Fruit fly (Drosophila melanogaster) whole organism, embryonic: ENCODE data around the gene uncNacbeta.

ENCODE experiments used
- B-H1 ChIP-seq: fragments of 200-800 bp; sonication (Bioruptor generic); IDR thresholded peaks from 3 replicates; pipeline ENCODE4 v1.3.6; 2022; ENCODE audit warnings: missing biosample characterization, missing genetic modification characterization
- CG10565 ChIP-seq: fragments of 200-800 bp; sonication (Bioruptor generic); optimal IDR thresholded peaks from 3 replicates; lab custom pipeline; 2016; ENCODE audit warnings: missing biosample characterization, mild to moderate bottlenecking, missing genetic modification characterization
- CG12744 ChIP-seq: fragments of 200-800 bp; sonication (Bioruptor generic); optimal IDR thresholded peaks from 2 replicates; lab custom pipeline; 2016; ENCODE audit warnings: missing biosample characterization, missing genetic modification characterization
- CG14710 ChIP-seq: fragments of 200-800 bp; sonication (Bioruptor generic); optimal IDR thresholded peaks from 3 replicates; lab custom pipeline; 2019; ENCODE audit warnings: missing biosample characterization, mild to moderate bottlenecking, missing genetic modification characterization, moderate library complexity
- CG1603 ChIP-seq: fragments of 200-800 bp; sonication (Bioruptor generic); optimal IDR thresholded peaks from 2 replicates; lab custom pipeline; 2019; ENCODE audit warnings: missing biosample characterization, mild to moderate bottlenecking, missing genetic modification characterization, moderate library complexity
- CG18599 ChIP-seq: fragments of 200-800 bp; sonication (Bioruptor generic); optimal IDR thresholded peaks from 3 replicates; lab custom pipeline; 2017; ENCODE audit warnings: missing biosample characterization, missing genetic modification characterization, mild to moderate bottlenecking, moderate library complexity, missing genetic modification reagents
- CG2120 ChIP-seq: fragments of 200-800 bp; sonication (Bioruptor generic); optimal IDR thresholded peaks from 3 replicates; lab custom pipeline; 2016; ENCODE audit warnings: missing biosample characterization, missing genetic modification characterization
- CG30020 ChIP-seq: fragments of 200-800 bp; optimal IDR thresholded peaks from 2 replicates; lab custom pipeline; 2019; ENCODE audit warnings: missing biosample characterization, mild to moderate bottlenecking, missing genetic modification characterization, moderate library complexity
- CG31441 ChIP-seq: fragments of 200-800 bp; sonication (Bioruptor generic); IDR thresholded peaks from 2 replicates; pipeline ENCODE4 v1.3.6; 2022; ENCODE audit warnings: missing biosample characterization, missing genetic modification characterization
- CG3838 ChIP-seq: fragments of 200-800 bp; sonication (Bioruptor generic); optimal IDR thresholded peaks from 3 replicates; lab custom pipeline; 2016; ENCODE audit warnings: missing biosample characterization, missing genetic modification characterization
- CG42726 ChIP-seq: fragments of 200-800 bp; sonication (Bioruptor generic); IDR thresholded peaks from 2 replicates; pipeline ENCODE4 v1.3.6; 2022; ENCODE audit warnings: missing biosample characterization, missing genetic modification characterization; ENCODE audit not compliant: partially characterized antibody
- CG5245 ChIP-seq: fragments of 200-800 bp; sonication (Bioruptor generic); optimal IDR thresholded peaks from 3 replicates; lab custom pipeline; 2016; ENCODE audit warnings: missing biosample characterization, missing genetic modification characterization
- CG6854 ChIP-seq: fragments of 200-800 bp; sonication (Bioruptor generic); optimal IDR thresholded peaks from 3 replicates; lab custom pipeline; 2017; ENCODE audit warnings: missing biosample characterization, mild to moderate bottlenecking, missing genetic modification characterization
- CoRest ChIP-seq: fragments of 200-800 bp; sonication (Bioruptor generic); optimal IDR thresholded peaks from 3 replicates; lab custom pipeline; 2018; ENCODE audit warnings: missing biosample characterization, mild to moderate bottlenecking, missing genetic modification characterization, moderate library complexity
- D ChIP-seq, 2 experiments: fragments of 200-800 bp in 1 of 2; fragments of >200 bp in 1 of 2; sonication (Bioruptor generic) in 1 of 2; optimal IDR thresholded peaks; 2 replicates in 1 of 2; 3 replicates in 1 of 2; lab custom pipeline; 2017; ENCODE audit warnings: mild to moderate bottlenecking in 1 of 2, missing biosample characterization in 1 of 2, missing genetic modification characterization in 1 of 2, missing genetic modification reagents in 1 of 2
- E2f1 ChIP-seq: fragments of 200-800 bp; sonication (Bioruptor generic); IDR thresholded peaks from 2 replicates; pipeline ENCODE4 v1.3.6; 2022; ENCODE audit warnings: missing biosample characterization, missing genetic modification characterization
- Gsc ChIP-seq: fragments of 200-800 bp; sonication (Bioruptor generic); IDR thresholded peaks from 2 replicates; pipeline ENCODE4 v1.3.6; 2022; ENCODE audit warnings: missing biosample characterization, missing genetic modification characterization
- Gug ChIP-seq: fragments of 200-800 bp; sonication (Bioruptor generic); IDR thresholded peaks from 4 replicates; pipeline ENCODE4 v1.3.6; 2022; ENCODE audit warnings: missing biosample characterization, missing genetic modification characterization
- HHEX ChIP-seq: fragments of 200-800 bp; sonication (Bioruptor generic); optimal IDR thresholded peaks from 3 replicates; lab custom pipeline; 2017; ENCODE audit warnings: missing biosample characterization, mild to moderate bottlenecking, missing genetic modification characterization, missing genetic modification reagents
- HmgD ChIP-seq: fragments of 200-800 bp; sonication (Bioruptor generic); optimal IDR thresholded peaks from 3 replicates; lab custom pipeline; 2016; ENCODE audit warnings: missing biosample characterization, missing genetic modification characterization
- MESR4 ChIP-seq: fragments of 200-800 bp; sonication (Bioruptor generic); optimal IDR thresholded peaks from 2 replicates; lab custom pipeline; 2018; ENCODE audit warnings: missing biosample characterization, mild to moderate bottlenecking, missing genetic modification characterization, moderate library complexity
- Max ChIP-seq: fragments of 200-800 bp; sonication (Bioruptor generic); optimal IDR thresholded peaks from 2 replicates; lab custom pipeline; 2016; ENCODE audit warnings: missing biosample characterization, mild to moderate bottlenecking, missing genetic modification characterization
- Myb ChIP-seq: fragments of 200-800 bp; sonication (Bioruptor generic); optimal IDR thresholded peaks from 2 replicates; lab custom pipeline; 2016; ENCODE audit warnings: missing biosample characterization, missing genetic modification characterization
- Nf-YA ChIP-seq: fragments of 200-800 bp; sonication (Bioruptor generic); IDR thresholded peaks from 2 replicates; pipeline ENCODE4 v1.3.6; 2022; ENCODE audit warnings: missing biosample characterization, missing genetic modification characterization
- Oli ChIP-seq: fragments of 200-800 bp; sonication (Bioruptor generic); optimal IDR thresholded peaks from 2 replicates; lab custom pipeline; 2018; ENCODE audit warnings: missing biosample characterization, mild to moderate bottlenecking, missing genetic modification characterization, moderate library complexity
- Opbp ChIP-seq: fragments of 200-800 bp; sonication (Bioruptor generic); IDR thresholded peaks from 3 replicates; pipeline ENCODE4 v1.3.6; 2022; ENCODE audit warnings: missing biosample characterization, missing genetic modification characterization; ENCODE audit not compliant: partially characterized antibody
- Scr ChIP-seq: fragments of 200-800 bp; sonication (Bioruptor generic); IDR thresholded peaks from 2 replicates; pipeline ENCODE4 v1.3.6; 2022; ENCODE audit warnings: missing biosample characterization, missing genetic modification characterization; ENCODE audit not compliant: partially characterized antibody
- Sry-δ ChIP-seq: fragments of 200-800 bp; sonication (Bioruptor generic); optimal IDR thresholded peaks from 2 replicates; lab custom pipeline; 2016; ENCODE audit warnings: missing biosample characterization, missing genetic modification characterization
- crol ChIP-seq: fragments of 200-800 bp; sonication (Bioruptor generic); IDR thresholded peaks from 2 replicates; pipeline ENCODE4 v1.3.6; 2022; ENCODE audit warnings: missing biosample characterization, missing genetic modification characterization
- dimm ChIP-seq: fragments of 200-800 bp; sonication (Bioruptor generic); IDR thresholded peaks from 2 replicates; pipeline ENCODE4 v1.3.6; 2022; ENCODE audit warnings: missing biosample characterization, missing genetic modification characterization
- fd102C ChIP-seq: fragments of 200-800 bp; sonication (Bioruptor generic); optimal IDR thresholded peaks from 2 replicates; lab custom pipeline; 2018; ENCODE audit warnings: missing biosample characterization, mild to moderate bottlenecking, missing genetic modification characterization, moderate library complexity
- fd3F ChIP-seq: fragments of 200-800 bp; sonication (Bioruptor generic); optimal IDR thresholded peaks from 2 replicates; lab custom pipeline; 2018; ENCODE audit warnings: missing biosample characterization, mild to moderate bottlenecking, missing genetic modification characterization, moderate library complexity
- gfzf ChIP-seq: fragments of 200-800 bp; sonication (Bioruptor generic); optimal IDR thresholded peaks from 2 replicates; lab custom pipeline; 2016; ENCODE audit warnings: missing biosample characterization, mild to moderate bottlenecking, missing genetic modification characterization, moderate library complexity
- grn ChIP-seq: fragments of 200-800 bp; sonication (Bioruptor generic); optimal IDR thresholded peaks from 3 replicates; lab custom pipeline; 2017; ENCODE audit warnings: missing biosample characterization, missing genetic modification characterization
- gro ChIP-seq: fragments of 200-800 bp; sonication (Bioruptor generic); optimal IDR thresholded peaks from 2 replicates; lab custom pipeline; 2016; ENCODE audit warnings: missing biosample characterization, missing genetic modification characterization
- inv ChIP-seq: fragments of 200-800 bp; sonication (Bioruptor generic); IDR thresholded peaks from 2 replicates; pipeline ENCODE4 v1.3.6; 2022; ENCODE audit warnings: missing biosample characterization, missing genetic modification characterization; ENCODE audit not compliant: partially characterized antibody
- oc ChIP-seq: fragments of 200-800 bp; sonication (Bioruptor generic); optimal IDR thresholded peaks from 2 replicates; lab custom pipeline; 2018; ENCODE audit warnings: missing biosample characterization, mild to moderate bottlenecking, missing genetic modification characterization, moderate library complexity
- pzg ChIP-seq: fragments of 200-800 bp; sonication (Bioruptor generic); optimal IDR thresholded peaks from 3 replicates; lab custom pipeline; 2018; ENCODE audit warnings: missing biosample characterization, mild to moderate bottlenecking, missing genetic modification characterization, moderate library complexity
- ranshi ChIP-seq: fragments of 200-800 bp; sonication (Bioruptor generic); IDR thresholded peaks from 2 replicates; pipeline ENCODE4 v1.3.6; 2022; ENCODE audit warnings: missing biosample characterization, missing genetic modification characterization
- row ChIP-seq: fragments of 200-800 bp; sonication (Bioruptor generic); IDR thresholded peaks from 3 replicates; pipeline ENCODE4 v1.3.6; 2022; ENCODE audit warnings: missing biosample characterization, missing genetic modification characterization
- sna ChIP-seq: fragments of 200-800 bp; sonication (Bioruptor generic); IDR thresholded peaks from 2 replicates; pipeline ENCODE4 v1.3.6; 2022; ENCODE audit warnings: missing biosample characterization, missing genetic modification characterization; ENCODE audit not compliant: partially characterized antibody
- tna ChIP-seq: fragments of 200-800 bp; sonication (Bioruptor generic); IDR thresholded peaks from 2 replicates; pipeline ENCODE4 v1.3.6; 2022; ENCODE audit warnings: missing biosample characterization, missing genetic modification characterization; ENCODE audit not compliant: partially characterized antibody
- unc-4 ChIP-seq: fragments of 200-800 bp; sonication (Bioruptor generic); IDR thresholded peaks from 2 replicates; pipeline ENCODE4 v1.3.6; 2022; ENCODE audit warnings: missing biosample characterization, missing genetic modification characterization; ENCODE audit not compliant: partially characterized antibody
- z ChIP-seq: fragments of 200-800 bp; sonication (Bioruptor generic); IDR thresholded peaks from 3 replicates; pipeline ENCODE4 v1.3.6; 2022; ENCODE audit warnings: missing biosample characterization, missing genetic modification characterization

Gene uncNacbeta

dm6 chr2L:544444-545179, 19.0 kb downstream of the uncNacbeta start, which contains the start of the genes Spp and nAChRbeta3 (continued):
- TF ChIP-seq Opbp (GFP tag; lab: Robert Waterston, UW) (peak; percentile 62; the same call in 1 of the 3 replicates), CG1603 (tag; lab: Kevin White, UChicago) (peak; percentile 74), pzg (GFP tag; lab: Kevin White, UChicago) (peak; percentile 75), crol (GFP tag; lab: Robert Waterston, UW) (peak; percentile 69), CG14710 (peak; percentile 72), ranshi (no peak), CoRest (tag; lab: Kevin White, UChicago) (no peak), gfzf (GFP tag; lab: Kevin White, UChicago) (peak; percentile 79), row (GFP tag; lab: Robert Waterston, UW) (peak; percentile 13; the same call in 1 of the 3 replicates), E2f1 (GFP tag; lab: Robert Waterston, UW) (no peak), Sry-δ (GFP tag; lab: Kevin White, UChicago) (peak; percentile 59), Gsc (no peak), sna (GFP tag; lab: Robert Waterston, UW) (peak; percentile 58)

DNA sequence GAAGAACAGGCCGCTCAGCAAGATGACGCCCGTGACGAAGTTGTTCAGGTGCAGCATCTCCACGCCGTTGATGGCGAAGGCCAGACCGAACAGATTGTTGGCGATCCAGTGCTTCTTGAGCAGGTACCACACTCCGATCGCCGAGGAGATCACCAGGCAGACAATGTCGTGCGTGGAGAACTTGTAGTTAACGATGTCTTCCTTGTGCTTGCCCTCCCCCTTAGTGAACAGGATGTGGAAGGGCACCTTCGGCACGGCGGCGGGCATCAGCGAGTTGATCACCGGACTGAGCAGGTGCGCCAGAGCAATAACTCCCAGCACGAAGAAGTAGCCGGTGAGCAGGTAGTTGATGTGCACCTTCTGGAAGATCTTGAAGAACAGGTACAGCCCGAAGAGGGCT, 19.8 kb downstream of the uncNacbeta start:
- no peak for TF ChIP-seq Oli (tag; lab: Kevin White, UChicago)
- no peak for TF ChIP-seq CG6854
- no peak for TF ChIP-seq CG12744 (GFP tag; lab: Kevin White, UChicago)
- TF ChIP-seq fd102C (GFP tag; lab: Kevin White, UChicago): no peak
- TF ChIP-seq grn: no peak
- no peak for TF ChIP-seq B-H1 (GFP tag; lab: Robert Waterston, UW)
- no peak for TF ChIP-seq crol (GFP tag; lab: Robert Waterston, UW)
- TF ChIP-seq unc-4 (GFP tag; lab: Robert Waterston, UW): no peak
- no peak for TF ChIP-seq Myb (GFP tag; lab: Kevin White, UChicago)
- no peak for TF ChIP-seq fd3F (GFP tag; lab: Kevin White, UChicago)

dm6 chr2L:542338-542967, 21.2 kb downstream of the uncNacbeta start, which contains the start of gene lwr:
Gene lwr, minus strand, starts transcription at chr2L:542580.
- no peak for TF ChIP-seq z
- TF ChIP-seq CG5245: no peak
- TF ChIP-seq CG3838: no peak
- no peak for TF ChIP-seq CG18599 (GFP tag; lab: Kevin White, UChicago)
- TF ChIP-seq HHEX (GFP tag; lab: Kevin White, UChicago): no peak
- TF ChIP-seq CG10565 (GFP tag; lab: Kevin White, UChicago): no peak
- peak; percentile 80 for TF ChIP-seq MESR4 (GFP tag; lab: Kevin White, UChicago)
- 0 out of 2 replicates have a peak, but pooled peaks have one; percentile 28 for TF ChIP-seq tna (GFP tag; lab: Robert Waterston, UW)
- peak; percentile 40; the same call in 1 of the 2 replicates for TF ChIP-seq inv (GFP tag; lab: Robert Waterston, UW)
- no peak for TF ChIP-seq gro (GFP tag; lab: Kevin White, UChicago)
- TF ChIP-seq Gug (GFP tag; lab: Robert Waterston, UW): no peak
- TF ChIP-seq CG14710: peak; percentile 38
- TF ChIP-seq CG30020 (tag; lab: Kevin White, UChicago): peak; percentile 38
- no peak for TF ChIP-seq grn
- peak; percentile 57 for TF ChIP-seq Scr
- no peak for TF ChIP-seq HmgD
- peak; percentile 11 for TF ChIP-seq CG2120 (GFP tag; lab: Kevin White, UChicago)
- TF ChIP-seq Nf-YA (GFP tag; lab: Robert Waterston, UW): no peak
- no peak for TF ChIP-seq oc (tag; lab: Kevin White, UChicago)
- no peak for TF ChIP-seq fd3F (GFP tag; lab: Kevin White, UChicago)
- no peak for TF ChIP-seq CG31441 (GFP tag; lab: Robert Waterston, UW)
- no peak for TF ChIP-seq D (optimal IDR thresholded peaks at IDR 0.05; lab: Kevin White, UChicago)
- TF ChIP-seq D (GFP tag; optimal IDR thresholded peaks at IDR 0.05; lab: Kevin White, UChicago): no peak
- TF ChIP-seq Max (GFP tag; lab: Kevin White, UChicago): no peak
- peak; percentile 47; the same call in 1 of the 2 replicates for TF ChIP-seq CG42726
- TF ChIP-seq dimm: no peak
